Fruit fly (Drosophila melanogaster) whole organism, prepupa: Measurements from ENCODE around the gene CG12516.

Experiments used
- CG10669 ChIP-seq: fragments of 200-800 bp; sonication (Bioruptor generic); optimal IDR thresholded peaks from 3 replicates; lab custom pipeline; 2018; ENCODE audit warnings: missing biosample characterization, mild to moderate bottlenecking, missing genetic modification characterization, moderate library complexity
- CG1621 ChIP-seq: fragments of 200-800 bp; sonication (Bioruptor generic); optimal IDR thresholded peaks from 3 replicates; lab custom pipeline; 2018; ENCODE audit warnings: missing biosample characterization, mild to moderate bottlenecking, missing genetic modification characterization
- CG32006 ChIP-seq: fragments of 200-800 bp; sonication (Bioruptor generic); optimal IDR thresholded peaks from 3 replicates; lab custom pipeline; 2017; ENCODE audit warnings: missing biosample characterization, mild to moderate bottlenecking, missing genetic modification characterization
- CG4318 ChIP-seq: fragments of 200-800 bp; sonication (Bioruptor generic); optimal IDR thresholded peaks from 3 replicates; lab custom pipeline; 2017; ENCODE audit warnings: missing biosample characterization, mild to moderate bottlenecking, missing genetic modification characterization
- CG6808 ChIP-seq: fragments of 200-800 bp; sonication (Bioruptor generic); optimal IDR thresholded peaks from 3 replicates; lab custom pipeline; 2017; ENCODE audit warnings: missing biosample characterization, missing genetic modification characterization, mild to moderate bottlenecking, moderate library complexity, missing genetic modification reagents
- CG6854 ChIP-seq: fragments of 200-800 bp; sonication (Bioruptor generic); optimal IDR thresholded peaks from 2 replicates; lab custom pipeline; 2017; ENCODE audit warnings: missing biosample characterization, mild to moderate bottlenecking, missing genetic modification characterization
- CG7368 ChIP-seq: fragments of 200-800 bp; sonication (Bioruptor generic); optimal IDR thresholded peaks from 3 replicates; lab custom pipeline; 2016; ENCODE audit warnings: missing biosample characterization, missing genetic modification characterization
- CG8319 ChIP-seq: fragments of 200-800 bp; sonication (Bioruptor generic); optimal IDR thresholded peaks from 3 replicates; lab custom pipeline; 2016; ENCODE audit warnings: missing biosample characterization, missing genetic modification characterization
- CG8632 ChIP-seq: fragments of 200-800 bp; sonication (Bioruptor generic); optimal IDR thresholded peaks from 3 replicates; lab custom pipeline; 2016; ENCODE audit warnings: missing biosample characterization, missing genetic modification characterization
- Eip78C ChIP-seq: fragments of 200-800 bp; sonication (Bioruptor generic); peaks from one replicate; lab custom pipeline; 2016; ENCODE audit warnings: missing biosample characterization, missing genetic modification characterization
- Gug ChIP-seq: fragments of 200-800 bp; sonication (Bioruptor generic); IDR thresholded peaks from 2 replicates; pipeline ENCODE4 v1.3.6; 2022; ENCODE audit warnings: missing biosample characterization, missing genetic modification characterization
- Hr39 ChIP-seq: fragments of 200-800 bp; sonication (Bioruptor generic); optimal IDR thresholded peaks from 2 replicates; lab custom pipeline; 2016; ENCODE audit warnings: missing biosample characterization, missing genetic modification characterization
- Sox102F ChIP-seq: fragments of 200-800 bp; sonication (Bioruptor generic); optimal IDR thresholded peaks from 2 replicates; lab custom pipeline; 2016; ENCODE audit warnings: missing biosample characterization, mild to moderate bottlenecking, missing genetic modification characterization
- Sox14 ChIP-seq: fragments of 200-800 bp; sonication (Bioruptor generic); optimal IDR thresholded peaks from 3 replicates; lab custom pipeline; 2016; ENCODE audit warnings: missing biosample characterization, missing genetic modification characterization

- TF ChIP-seq CG8319 (GFP tag; lab: Kevin White, UChicago), result no peak
- peak; percentile 50 for TF ChIP-seq Eip78C (GFP tag; lab: Kevin White, UChicago)
- TF ChIP-seq CG32006, result peak; percentile 51
- no peak for TF ChIP-seq Sox102F
- TF ChIP-seq Gug (GFP tag; lab: Robert Waterston, UW), result peak; percentile 45
- TF ChIP-seq Hr39, result no peak
- no peak for TF ChIP-seq CG1621 (tag; lab: Kevin White, UChicago)
- TF ChIP-seq Sox14 (GFP tag; lab: Kevin White, UChicago), result no peak
- TF ChIP-seq CG7368 (GFP tag; lab: Kevin White, UChicago), result no peak
- no peak for TF ChIP-seq CG8632 (GFP tag; lab: Kevin White, UChicago)
- no peak for TF ChIP-seq CG10669 (GFP tag; lab: Kevin White, UChicago)
- TF ChIP-seq CG4318 (GFP tag; lab: Kevin White, UChicago), result no peak
- no peak for TF ChIP-seq CG6854 (GFP tag; lab: Kevin White, UChicago)
- TF ChIP-seq CG6808 (GFP tag; lab: Kevin White, UChicago), result no peak
Observed at dm6 chr3R:28332137-28332671, 27.8 kb upstream of the CG12516 start.
